Worm (Caenorhabditis elegans) whole organism, L1 larva: ENCODE results near the gene idpb-1.

Source experiments
- aha-1 ChIP-seq: fragments of 150-350 bp; optimal IDR thresholded peaks from 2 replicates; lab custom pipeline; 2014; ENCODE audit warnings: missing biosample characterization, missing genetic modification characterization
- efl-3 ChIP-seq: fragments of 200-800 bp; sonication (Bioruptor generic); optimal IDR thresholded peaks from 2 replicates; lab custom pipeline; 2018; ENCODE audit warnings: mild to moderate bottlenecking, missing genetic modification characterization, missing compliant biosample characterization
- elt-3 ChIP-seq, 6 experiments: fragments of 150-350 bp in 1 of 6; sonication (generic microtip); optimal IDR thresholded peaks; 2 replicates each; lab custom pipeline; 2017 to 2018; ENCODE audit warnings: missing biosample characterization in 6 of 6, missing genetic modification characterization in 6 of 6, inconsistent platforms in 1 of 6
- nhr-76 ChIP-seq: sonication (generic microtip); optimal IDR thresholded peaks from 2 replicates; lab custom pipeline; 2017; ENCODE audit warnings: missing biosample characterization, missing genetic modification characterization
- snpc-4 ChIP-seq: fragments of 150-350 bp; optimal IDR thresholded peaks from 2 replicates; lab custom pipeline; 2014; ENCODE audit warnings: missing biosample characterization, missing genetic modification characterization

ce11 chrII:5101701-5102100 is at the start of gene idpb-1, which contains the start of gene idpb-3:
- no peak for TF ChIP-seq snpc-4
- no peak for TF ChIP-seq efl-3 (GFP tag; lab: Kevin White, UChicago)
- no peak for TF ChIP-seq nhr-76 (tag; lab: Kevin White, UChicago)
- TF ChIP-seq aha-1 (tag; lab: Kevin White, UChicago): no peak
- no peak for TF ChIP-seq elt-3 (tag; optimal IDR thresholded peaks at IDR 0.05; lab: Kevin White, UChicago)
